Fruit fly (Drosophila melanogaster): ENCODE results near the gene Nmdmc.

DNA sequence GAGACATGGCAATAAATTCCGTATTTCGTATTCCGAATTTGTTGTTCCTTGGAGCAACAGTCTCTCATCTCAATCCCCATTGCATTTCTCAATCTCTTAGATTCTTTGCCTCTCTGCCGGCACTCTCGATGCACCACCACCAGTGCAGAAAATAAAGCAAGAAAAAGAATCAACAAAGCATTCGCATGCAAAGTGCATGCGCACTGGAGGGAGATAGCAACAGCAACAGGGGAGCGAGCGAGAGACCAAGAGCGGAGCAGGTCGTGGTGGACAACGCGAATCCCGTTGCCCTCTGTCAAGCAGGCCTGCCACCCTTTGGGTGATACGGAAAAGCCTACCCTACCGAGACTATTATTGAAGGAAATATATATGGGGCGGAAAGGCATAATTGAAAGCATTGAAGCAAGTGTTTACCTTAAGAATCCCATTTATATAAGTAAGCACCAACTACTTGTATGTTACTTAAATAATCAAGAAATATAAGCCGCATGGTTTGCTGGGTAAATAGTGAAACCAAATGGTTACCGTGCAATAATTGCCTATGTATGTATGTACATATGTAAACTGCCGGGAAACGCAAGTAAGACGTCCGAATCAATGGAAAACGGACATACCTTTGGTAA lies 6.2 kb upstream of the Nmdmc start:
- TF ChIP-seq psq (optimal IDR thresholded peaks at IDR 0.05) (no peak), pan (optimal IDR thresholded peaks at IDR 0.05) (no peak)

Measured in whole organism.